Fruit fly (Drosophila melanogaster): ENCODE results near the gene fbp.

The fbp gene

DNA sequence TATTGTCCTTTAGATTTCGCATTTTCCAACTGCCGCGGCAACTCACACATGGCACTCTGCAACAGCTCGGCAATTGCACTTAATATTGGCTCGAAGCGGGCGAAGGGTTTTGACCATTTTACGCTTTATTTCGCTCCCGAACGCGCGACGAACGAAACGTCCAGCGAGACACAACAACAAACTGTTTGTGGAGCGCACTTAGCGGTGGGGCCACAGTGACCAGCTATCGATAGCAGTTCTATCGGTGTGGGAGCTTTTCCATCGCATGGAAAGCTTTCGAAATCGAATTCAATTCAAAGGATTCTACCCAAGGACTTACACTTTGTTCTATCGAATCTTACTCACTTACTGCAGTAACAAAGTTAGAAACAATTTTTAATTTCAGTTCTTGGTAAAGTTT, 7.2 kb downstream of the fbp start, which contains the start of gene CG10631 (continued):
- TF ChIP-seq dpn (GFP tag; optimal IDR thresholded peaks at IDR 0.05) (no peak), Awh (GFP tag; IDR thresholded peaks at IDR 0.05) (no peak), Dip3 (GFP tag; optimal IDR thresholded peaks at IDR 0.05) (no peak), CG12391 (tag; optimal IDR thresholded peaks at IDR 0.05) (no peak), Hr39 (optimal IDR thresholded peaks at IDR 0.05) (no peak), ttk (GFP tag; IDR thresholded peaks at IDR 0.05) (no peak), stc (GFP tag; IDR thresholded peaks at IDR 0.05) (no peak; the same call in 1 of the 2 replicates), CG9727 (GFP tag; optimal IDR thresholded peaks at IDR 0.05) (no peak), Spps (tag; optimal IDR thresholded peaks at IDR 0.05) (no peak), Oli (tag; optimal IDR thresholded peaks at IDR 0.05) (no peak), Antp (GFP tag; optimal IDR thresholded peaks at IDR 0.05) (no peak), Hr78 (GFP tag; optimal IDR thresholded peaks at IDR 0.05) (no peak), cad (GFP tag; optimal IDR thresholded peaks at IDR 0.05) (no peak), Mes4 (GFP tag; optimal IDR thresholded peaks at IDR 0.05) (no peak), schlank (tag; optimal IDR thresholded peaks at IDR 0.05) (no peak), pzg (GFP tag; optimal IDR thresholded peaks at IDR 0.05) (peak; percentile 68), gce (GFP tag; IDR thresholded peaks at IDR 0.05) (no peak), trem (tag; optimal IDR thresholded peaks at IDR 0.05) (no peak), tgo (GFP tag; IDR thresholded peaks at IDR 0.05) (no peak), CG15269 (tag; optimal IDR thresholded peaks at IDR 0.05) (no peak), D19A (tag; optimal IDR thresholded peaks at IDR 0.05) (no peak), eve (GFP tag; optimal IDR thresholded peaks at IDR 0.05) (no peak), Myb (GFP tag; optimal IDR thresholded peaks at IDR 0.05) (no peak), btn (GFP tag; optimal IDR thresholded peaks at IDR 0.05) (no peak), Lhr (GFP tag; optimal IDR thresholded peaks at IDR 0.05) (no peak), CG11247 (GFP tag; IDR thresholded peaks at IDR 0.05) (no peak), CG9817 (tag; optimal IDR thresholded peaks at IDR 0.05) (no peak), CG8290 (GFP tag; optimal IDR thresholded peaks at IDR 0.05) (no peak), CG8290 (tag; optimal IDR thresholded peaks at IDR 0.05) (peak in 1 of 2 experiments; percentile 64), fd3F (GFP tag; optimal IDR thresholded peaks at IDR 0.05) (no peak), CG11695 (GFP tag; IDR thresholded peaks at IDR 0.05) (no peak), CG9797 (GFP tag; optimal IDR thresholded peaks at IDR 0.05) (no peak), ssp (GFP tag; IDR thresholded peaks at IDR 0.05) (no peak), croc (GFP tag; conservative IDR thresholded peaks at IDR 0.05) (no peak), Optix (GFP tag; IDR thresholded peaks at IDR 0.05) (no peak), bcd (GFP tag; optimal IDR thresholded peaks at IDR 0.05) (no peak), br (optimal IDR thresholded peaks at IDR 0.05) (no peak), tup (GFP tag; optimal IDR thresholded peaks at IDR 0.05) (no peak), CG17359 (tag; optimal IDR thresholded peaks at IDR 0.05) (no peak), CG10654 (GFP tag; optimal IDR thresholded peaks at IDR 0.05) (no peak), CG11723 (GFP tag; optimal IDR thresholded peaks at IDR 0.05) (no peak), dm (GFP tag; optimal IDR thresholded peaks at IDR 0.05) (no peak), CG8765 (GFP tag; IDR thresholded peaks at IDR 0.05) (no peak), CG15696 (tag; optimal IDR thresholded peaks at IDR 0.05) (no peak), zfh1 (GFP tag; IDR thresholded peaks at IDR 0.05) (no peak), Dref (GFP tag; IDR thresholded peaks at IDR 0.05) (peak; percentile 88), Chrac-16 (GFP tag; optimal IDR thresholded peaks at IDR 0.05) (no peak), ac (GFP tag; optimal IDR thresholded peaks at IDR 0.05) (no peak), CG7987 (GFP tag; optimal IDR thresholded peaks at IDR 0.05) (no peak), Sox100B (GFP tag; optimal IDR thresholded peaks at IDR 0.05) (no peak), B-H2 (GFP tag; optimal IDR thresholded peaks at IDR 0.05) (no peak), CG2116 (GFP tag; optimal IDR thresholded peaks at IDR 0.05) (peak; percentile 3), CG18476 (GFP tag; optimal IDR thresholded peaks at IDR 0.05) (no peak), CG8478 (optimal IDR thresholded peaks at IDR 0.05) (no peak)
